Worm (Caenorhabditis elegans) whole organism, early embryonic: ENCODE measurements around the gene iglr-2.

Source experiments
- B0310.2 ChIP-seq: sonication (generic microtip); optimal IDR thresholded peaks from 2 replicates; lab custom pipeline; 2016; ENCODE audit warnings: mild to moderate bottlenecking, missing genetic modification characterization, missing compliant biosample characterization
- F13C5.2 ChIP-seq: sonication (generic microtip); optimal IDR thresholded peaks from 2 replicates; lab custom pipeline; 2017; ENCODE audit warnings: mild to moderate bottlenecking, missing genetic modification characterization, inconsistent platforms, missing compliant biosample characterization
- aly-1 ChIP-seq: sonication (generic microtip); optimal IDR thresholded peaks from 2 replicates; lab custom pipeline; 2016; ENCODE audit warnings: missing genetic modification characterization, missing compliant biosample characterization
- ama-1 ChIP-seq: fragments of 150-350 bp; optimal IDR thresholded peaks from 2 replicates; lab custom pipeline; 2014
- ceh-13 ChIP-seq: fragments of 200-800 bp; sonication (Bioruptor generic); optimal IDR thresholded peaks from 2 replicates; lab custom pipeline; 2018; ENCODE audit warnings: mild to moderate bottlenecking, missing genetic modification characterization, missing compliant biosample characterization
- ceh-36 ChIP-seq: sonication (generic microtip); optimal IDR thresholded peaks from 2 replicates; lab custom pipeline; 2016; ENCODE audit warnings: missing genetic modification characterization, inconsistent platforms, missing compliant biosample characterization
- ets-7 ChIP-seq: sonication (generic microtip); optimal IDR thresholded peaks from 2 replicates; lab custom pipeline; 2016; ENCODE audit warnings: missing genotype, missing genetic modification characterization, missing compliant biosample characterization
- flt-1 ChIP-seq: fragments of 200-800 bp; sonication (Bioruptor generic); IDR thresholded peaks from 2 replicates; pipeline ENCODE4 v1.3.6; 2022; ENCODE audit warnings: missing genetic modification characterization, missing compliant biosample characterization
- hmbx-1 ChIP-seq: sonication (generic microtip); optimal IDR thresholded peaks from 2 replicates; lab custom pipeline; 2016; ENCODE audit warnings: mild to moderate bottlenecking, missing genetic modification characterization, missing compliant biosample characterization
- hmg-4 ChIP-seq: fragments of 200-800 bp; sonication (Bioruptor generic); optimal IDR thresholded peaks from 2 replicates; lab custom pipeline; 2018; ENCODE audit warnings: mild to moderate bottlenecking, missing genetic modification characterization, missing compliant biosample characterization
- hnd-1 ChIP-seq: sonication (generic microtip); optimal IDR thresholded peaks from 2 replicates; lab custom pipeline; 2016; ENCODE audit warnings: missing genetic modification characterization, missing compliant biosample characterization
- pes-1 ChIP-seq: fragments of 200-800 bp; sonication (Bioruptor generic); IDR thresholded peaks from 2 replicates; pipeline ENCODE4 v1.3.6; 2022; ENCODE audit warnings: missing genetic modification reagents, missing genetic modification characterization, missing compliant biosample characterization
- scrt-1 ChIP-seq: fragments of 200-800 bp; sonication (Bioruptor generic); IDR thresholded peaks from 2 replicates; pipeline ENCODE4 v1.3.6; 2022; ENCODE audit warnings: missing genetic modification characterization, missing compliant biosample characterization
- sea-1 ChIP-seq: fragments of 200-800 bp; sonication (Bioruptor generic); conservative IDR thresholded peaks from 2 replicates; pipeline ENCODE4 v1.3.6; 2022; ENCODE audit warnings: missing genetic modification characterization, missing compliant biosample characterization
- tbx-11 ChIP-seq: fragments of 200-800 bp; sonication (Bioruptor generic); IDR thresholded peaks from 2 replicates; pipeline ENCODE4 v1.3.6; 2022; ENCODE audit warnings: missing genetic modification characterization, missing compliant biosample characterization
- tbx-37 ChIP-seq: fragments of 200-800 bp; sonication (Bioruptor generic); conservative IDR thresholded peaks from 2 replicates; pipeline ENCODE4 v1.3.6; 2022; ENCODE audit warnings: missing genetic modification reagents, missing genetic modification characterization, missing compliant biosample characterization
- tra-4 ChIP-seq: sonication (generic microtip); optimal IDR thresholded peaks from 2 replicates; lab custom pipeline; 2017; ENCODE audit warnings: missing genetic modification characterization, missing compliant biosample characterization

iglr-2 gene

ce11 chrIII:8305816-8306215 lies 25.3 kb downstream of the iglr-2 start:
- TF ChIP-seq ama-1 (no peak), hmbx-1 (tag; lab: Kevin White, UChicago) (no peak), hnd-1 (tag; lab: Kevin White, UChicago) (no peak), ets-7 (tag; lab: Kevin White, UChicago) (no peak), hmg-4 (no peak), pes-1 (GFP tag; lab: Robert Waterston, UW) (no peak), aly-1 (tag; lab: Kevin White, UChicago) (no peak), F13C5.2 (tag; lab: Kevin White, UChicago) (no peak), sea-1 (GFP tag; lab: Robert Waterston, UW) (no peak), tbx-11 (GFP tag; lab: Robert Waterston, UW) (no peak), tbx-37 (GFP tag; lab: Robert Waterston, UW) (no peak)

ce11 chrIII:8305304-8305703 lies 25.8 kb downstream of the iglr-2 start:
- TF ChIP-seq B0310.2 (tag; lab: Kevin White, UChicago) (no peak), tra-4 (tag; lab: Kevin White, UChicago) (no peak), ceh-36 (tag; lab: Kevin White, UChicago) (no peak), aly-1 (tag; lab: Kevin White, UChicago) (no peak), tbx-37 (GFP tag; lab: Robert Waterston, UW) (no peak), hmbx-1 (tag; lab: Kevin White, UChicago) (no peak)

- TF ChIP-seq scrt-1 (GFP tag; lab: Robert Waterston, UW) (no peak), hnd-1 (tag; lab: Kevin White, UChicago) (no peak), F13C5.2 (tag; lab: Kevin White, UChicago) (no peak), hmbx-1 (tag; lab: Kevin White, UChicago) (no peak), B0310.2 (tag; lab: Kevin White, UChicago) (no peak), tra-4 (tag; lab: Kevin White, UChicago) (no peak), aly-1 (tag; lab: Kevin White, UChicago) (no peak), ama-1 (no peak), sea-1 (GFP tag; lab: Robert Waterston, UW) (no peak), ceh-13 (no peak), hmg-4 (no peak), ets-7 (tag; lab: Kevin White, UChicago) (no peak), ceh-36 (tag; lab: Kevin White, UChicago) (no peak), pes-1 (GFP tag; lab: Robert Waterston, UW) (no peak), tbx-11 (GFP tag; lab: Robert Waterston, UW) (no peak), flt-1 (GFP tag; lab: Robert Waterston, UW) (no peak)
Measured at ce11 chrIII:8303440-8303839, 27.7 kb downstream of the iglr-2 start.

DNA sequence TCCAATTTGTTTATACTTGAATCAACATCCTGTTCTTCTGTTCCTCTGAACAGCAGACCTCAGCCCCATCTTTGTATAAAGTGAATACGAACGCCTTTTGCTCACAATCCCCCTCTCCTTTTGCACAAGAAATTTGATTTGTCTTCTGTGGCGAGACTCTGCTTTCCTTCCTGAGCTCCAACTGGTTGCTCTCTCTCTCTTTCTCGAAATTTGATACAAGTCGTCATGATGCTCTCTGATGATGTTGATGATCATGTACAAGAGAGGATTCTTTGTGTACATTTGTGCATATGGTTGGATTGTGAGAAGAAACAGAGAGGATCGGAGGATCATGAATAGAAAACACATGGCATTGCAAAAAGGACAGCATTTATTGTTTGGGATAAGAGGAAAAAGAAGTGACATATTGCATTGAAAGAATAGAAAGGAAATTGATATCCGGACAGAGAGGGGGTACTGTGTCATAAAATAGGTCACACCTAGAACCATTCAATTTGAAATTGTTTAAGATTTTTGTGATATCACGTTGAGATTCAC lies 30.2 kb downstream of the iglr-2 start:
- TF ChIP-seq pes-1 (GFP tag; lab: Robert Waterston, UW) (no peak), tbx-37 (GFP tag; lab: Robert Waterston, UW) (no peak), F13C5.2 (tag; lab: Kevin White, UChicago) (no peak)

ce11 chrIII:8299734-8300133 lies 31.4 kb downstream of the iglr-2 start:
- TF ChIP-seq aly-1 (tag; lab: Kevin White, UChicago) (no peak), hmg-4 (no peak), sea-1 (GFP tag; lab: Robert Waterston, UW) (no peak), hnd-1 (tag; lab: Kevin White, UChicago) (no peak), tbx-11 (GFP tag; lab: Robert Waterston, UW) (no peak), F13C5.2 (tag; lab: Kevin White, UChicago) (no peak), B0310.2 (tag; lab: Kevin White, UChicago) (no peak), tbx-37 (GFP tag; lab: Robert Waterston, UW) (no peak), ceh-36 (tag; lab: Kevin White, UChicago) (no peak), pes-1 (GFP tag; lab: Robert Waterston, UW) (no peak)

DNA sequence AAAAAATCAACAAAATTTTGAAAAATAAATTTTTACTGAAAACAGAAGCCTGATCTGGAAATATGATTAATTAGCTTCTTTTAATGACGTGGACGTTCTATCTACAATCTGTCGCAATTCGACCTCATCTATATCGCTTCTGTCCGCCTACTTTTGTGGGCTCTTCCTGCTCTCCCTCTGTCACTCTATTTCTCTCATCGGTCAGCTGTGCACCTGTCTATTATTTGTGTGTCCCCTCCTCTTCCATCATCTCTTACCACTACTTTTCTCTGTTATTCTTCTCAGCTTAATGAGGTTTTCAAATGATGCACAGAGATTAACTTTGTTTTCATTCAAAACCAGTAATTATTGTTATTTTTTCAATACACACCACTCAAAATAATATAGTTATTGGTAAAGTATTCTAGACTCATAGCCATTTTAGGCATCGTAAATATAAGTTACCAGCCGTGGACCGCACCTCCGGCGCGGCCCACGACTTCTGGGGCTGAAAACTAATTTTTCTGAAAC lies 32.0 kb downstream of the iglr-2 start:
- TF ChIP-seq tbx-11 (GFP tag; lab: Robert Waterston, UW) (no peak), ceh-36 (tag; lab: Kevin White, UChicago) (no peak), ama-1 (no peak), hmg-4 (no peak), hmbx-1 (tag; lab: Kevin White, UChicago) (no peak), aly-1 (tag; lab: Kevin White, UChicago) (no peak), flt-1 (GFP tag; lab: Robert Waterston, UW) (no peak), sea-1 (GFP tag; lab: Robert Waterston, UW) (no peak), B0310.2 (tag; lab: Kevin White, UChicago) (no peak), pes-1 (GFP tag; lab: Robert Waterston, UW) (no peak), ceh-13 (no peak), ets-7 (tag; lab: Kevin White, UChicago) (no peak), F13C5.2 (tag; lab: Kevin White, UChicago) (no peak), tra-4 (tag; lab: Kevin White, UChicago) (no peak)

DNA sequence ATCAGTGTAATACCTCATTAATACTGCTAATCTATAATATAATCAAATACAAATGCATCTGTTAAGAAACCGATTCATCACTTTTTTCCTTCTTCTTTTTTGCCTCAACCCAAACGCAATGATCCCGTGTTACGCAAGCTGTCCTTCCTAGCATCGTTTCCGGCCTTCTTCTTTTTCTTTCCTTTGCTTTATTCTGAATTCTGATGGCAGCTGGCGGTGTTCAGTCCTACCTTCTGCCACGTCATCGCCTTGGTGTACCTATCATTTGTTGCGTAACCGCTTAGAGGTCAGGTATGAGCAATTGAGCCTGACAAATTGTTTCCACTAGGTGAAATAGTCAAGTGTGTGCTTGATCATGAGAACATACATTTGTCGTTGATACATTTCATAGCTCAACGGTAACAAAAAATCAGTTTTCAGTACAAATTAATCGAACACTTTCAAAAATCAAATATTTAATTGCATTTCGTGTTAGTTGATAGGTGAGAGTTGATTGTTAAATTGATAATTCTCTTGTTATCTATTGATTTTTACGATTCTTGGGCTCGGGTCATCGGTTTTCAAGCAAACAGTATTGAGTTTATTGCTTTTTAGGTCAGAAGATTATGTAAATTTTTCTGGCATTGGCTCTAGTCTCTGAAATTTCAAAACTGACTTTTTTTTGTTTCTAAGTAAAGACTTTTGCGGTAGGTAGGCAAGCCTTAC lies 32.7 kb downstream of the iglr-2 start:
- TF ChIP-seq ceh-36 (tag; lab: Kevin White, UChicago) (no peak), ceh-13 (no peak), sea-1 (GFP tag; lab: Robert Waterston, UW) (no peak), pes-1 (GFP tag; lab: Robert Waterston, UW) (peak; percentile 38; the same call in 1 of the 2 replicates), F13C5.2 (tag; lab: Kevin White, UChicago) (no peak), aly-1 (tag; lab: Kevin White, UChicago) (no peak), B0310.2 (tag; lab: Kevin White, UChicago) (no peak), ets-7 (tag; lab: Kevin White, UChicago) (peak; percentile 95), hmg-4 (peak; percentile 30), tbx-11 (GFP tag; lab: Robert Waterston, UW) (no peak), flt-1 (GFP tag; lab: Robert Waterston, UW) (no peak), hmbx-1 (tag; lab: Kevin White, UChicago) (no peak), tra-4 (tag; lab: Kevin White, UChicago) (no peak), tbx-37 (GFP tag; lab: Robert Waterston, UW) (no peak), hnd-1 (tag; lab: Kevin White, UChicago) (no peak)
